Worm (Caenorhabditis elegans) whole organism, L4/young adult: ENCODE measurements around the gene ZK1248.4.

Source experiments
- dao-5 ChIP-seq: sonication (generic microtip); optimal IDR thresholded peaks from 2 replicates; lab custom pipeline; 2016; ENCODE audit warnings: missing genotype, missing genetic modification characterization, moderate library complexity, missing compliant biosample characterization
- him-1 ChIP-seq: sonication (generic microtip); optimal IDR thresholded peaks from 2 replicates; lab custom pipeline; 2016; ENCODE audit warnings: missing genotype, missing genetic modification reagents, missing genetic modification characterization, missing compliant biosample characterization

- TF ChIP-seq dao-5 (tag; lab: Kevin White, UChicago) (no peak), him-1 (tag; lab: Kevin White, UChicago) (no peak)
Measured at ce11 chrII:5836153-5836719, 17.8 kb downstream of the ZK1248.4 start, which contains the start of gene fzo-1.
